Fruit fly (Drosophila melanogaster): ENCODE results near the gene CG43127.

dm6 chr3L:10643228-10643627, 17.8 kb upstream of the CG43127 start, which contains the start of gene CG14153:
- TF ChIP-seq CTCF (optimal IDR thresholded peaks at IDR 0.05) (no peak), CG8478 (optimal IDR thresholded peaks at IDR 0.05) (no peak)
